Fruit fly (Drosophila melanogaster) whole organism, embryonic: ENCODE data around the gene scat.

Experiments used
- BtbVII ChIP-seq: fragments of 200-800 bp; sonication (Bioruptor generic); optimal IDR thresholded peaks from 3 replicates; lab custom pipeline; 2017; ENCODE audit warnings: missing biosample characterization, mild to moderate bottlenecking, missing genetic modification characterization
- CG10147 ChIP-seq: fragments of 200-800 bp; sonication (Bioruptor generic); optimal IDR thresholded peaks from 2 replicates; lab custom pipeline; 2019; ENCODE audit warnings: missing biosample characterization, mild to moderate bottlenecking, missing genetic modification characterization, moderate library complexity
- CG11695 ChIP-seq: fragments of 200-800 bp; sonication (Bioruptor generic); IDR thresholded peaks from 3 replicates; pipeline ENCODE4 v1.3.6; 2022; ENCODE audit warnings: missing biosample characterization, missing genetic modification characterization
- CG11696 ChIP-seq: fragments of 200-800 bp; sonication (Bioruptor generic); IDR thresholded peaks from 2 replicates; pipeline ENCODE4 v1.3.6; 2022; ENCODE audit warnings: missing biosample characterization, missing genetic modification characterization
- CG12299 ChIP-seq: fragments of 200-800 bp; sonication (Bioruptor generic); optimal IDR thresholded peaks from 2 replicates; lab custom pipeline; 2018; ENCODE audit warnings: missing biosample characterization, mild to moderate bottlenecking, missing genetic modification characterization
- CG13296 ChIP-seq: fragments of 200-800 bp; sonication (Bioruptor generic); optimal IDR thresholded peaks from 3 replicates; lab custom pipeline; 2018; ENCODE audit warnings: missing biosample characterization, mild to moderate bottlenecking, missing genetic modification characterization
- CG13424 ChIP-seq: fragments of 200-800 bp; sonication (Bioruptor generic); optimal IDR thresholded peaks from 2 replicates; lab custom pipeline; 2019; ENCODE audit warnings: missing biosample characterization, mild to moderate bottlenecking, missing genetic modification characterization, moderate library complexity
- CG15011 ChIP-seq: fragments of 200-800 bp; sonication (Bioruptor generic); optimal IDR thresholded peaks from 3 replicates; lab custom pipeline; 2018; ENCODE audit warnings: missing biosample characterization, mild to moderate bottlenecking, missing genetic modification characterization
- CG16779 ChIP-seq: fragments of 200-800 bp; sonication (Bioruptor generic); IDR thresholded peaks from 2 replicates; pipeline ENCODE4 v1.3.6; 2022; ENCODE audit warnings: missing biosample characterization, missing genetic modification characterization
- CG17328 ChIP-seq: fragments of 200-800 bp; sonication (Bioruptor generic); IDR thresholded peaks from 2 replicates; pipeline ENCODE4 v1.3.6; 2022; ENCODE audit warnings: missing biosample characterization, missing genetic modification characterization
- CG18262 ChIP-seq: fragments of 200-800 bp; optimal IDR thresholded peaks from 3 replicates; lab custom pipeline; 2019; ENCODE audit warnings: missing biosample characterization, mild to moderate bottlenecking, missing genetic modification characterization, moderate library complexity
- CG18764 ChIP-seq: fragments of 200-800 bp; sonication (Bioruptor generic); optimal IDR thresholded peaks from 3 replicates; lab custom pipeline; 2016; ENCODE audit warnings: missing biosample characterization, missing genetic modification characterization
- CG2199 ChIP-seq: fragments of 200-800 bp; sonication (Bioruptor generic); IDR thresholded peaks from 3 replicates; pipeline ENCODE4 v1.3.6; 2022; ENCODE audit warnings: missing biosample characterization, missing genetic modification characterization
- CG2678 ChIP-seq: fragments of 200-800 bp; sonication (Bioruptor generic); optimal IDR thresholded peaks from 3 replicates; lab custom pipeline; 2019; ENCODE audit warnings: missing biosample characterization, mild to moderate bottlenecking, missing genetic modification characterization, moderate library complexity
- CG31388 ChIP-seq: fragments of 200-800 bp; sonication (Bioruptor generic); optimal IDR thresholded peaks from 2 replicates; lab custom pipeline; 2016; ENCODE audit warnings: missing biosample characterization, missing genetic modification characterization
- CG32767 ChIP-seq: fragments of 200-800 bp; sonication (Bioruptor generic); IDR thresholded peaks from 2 replicates; pipeline ENCODE4 v1.3.6; 2022; ENCODE audit warnings: missing biosample characterization, missing genetic modification characterization
- CG6791 ChIP-seq: fragments of 200-800 bp; sonication (Bioruptor generic); IDR thresholded peaks from 3 replicates; pipeline ENCODE4 v1.3.6; 2022; ENCODE audit warnings: missing biosample characterization, missing genetic modification characterization; ENCODE audit not compliant: partially characterized antibody
- CG7745 ChIP-seq: fragments of 200-800 bp; sonication (Bioruptor generic); optimal IDR thresholded peaks from 2 replicates; lab custom pipeline; 2018; ENCODE audit warnings: missing biosample characterization, mild to moderate bottlenecking, missing genetic modification characterization, moderate library complexity
- CG8089 ChIP-seq: fragments of 200-800 bp; sonication (Bioruptor generic); optimal IDR thresholded peaks from 3 replicates; lab custom pipeline; 2016; ENCODE audit warnings: missing biosample characterization, missing genetic modification characterization
- CG9437 ChIP-seq: fragments of 200-800 bp; sonication (Bioruptor generic); optimal IDR thresholded peaks from 2 replicates; lab custom pipeline; 2018; ENCODE audit warnings: missing biosample characterization, mild to moderate bottlenecking, missing genetic modification characterization
- CG9817 ChIP-seq: fragments of 200-800 bp; sonication (Bioruptor generic); optimal IDR thresholded peaks from 2 replicates; lab custom pipeline; 2018; ENCODE audit warnings: missing biosample characterization, mild to moderate bottlenecking, missing genetic modification characterization, moderate library complexity
- Dad ChIP-seq: fragments of 200-800 bp; sonication (Bioruptor generic); optimal IDR thresholded peaks from 3 replicates; lab custom pipeline; 2016; ENCODE audit warnings: missing biosample characterization, missing genetic modification characterization
- Dfd ChIP-seq, 2 experiments: fragments of >200 bp; optimal IDR thresholded peaks; 2 replicates each; lab custom pipeline; 2017; ENCODE audit warnings: missing biosample characterization in 2 of 2, missing genetic modification characterization in 2 of 2
- Eip74EF ChIP-seq, 2 experiments: fragments of 200-800 bp in 1 of 2; fragments of >200 bp in 1 of 2; sonication (Bioruptor generic) in 1 of 2; optimal IDR thresholded peaks; 2 replicates each; lab custom pipeline; 2017 to 2019; ENCODE audit warnings: missing biosample characterization in 2 of 2, missing genetic modification characterization in 2 of 2, mild to moderate bottlenecking in 1 of 2, moderate library complexity in 1 of 2
- Ets65A ChIP-seq: fragments of 200-800 bp; sonication (Bioruptor generic); peaks from one replicate; lab custom pipeline; 2016; ENCODE audit warnings: missing biosample characterization, missing genetic modification characterization
- HLH54F ChIP-seq: fragments of 200-800 bp; sonication (Bioruptor generic); optimal IDR thresholded peaks from 3 replicates; lab custom pipeline; 2016; ENCODE audit warnings: missing biosample characterization, missing genetic modification characterization
- Mrtf ChIP-seq: fragments of 200-800 bp; sonication (Bioruptor generic); IDR thresholded peaks from 3 replicates; pipeline ENCODE4 v1.3.6; 2022; ENCODE audit warnings: missing biosample characterization, missing genetic modification characterization
- NK7.1 ChIP-seq: fragments of 200-800 bp; sonication (Bioruptor generic); optimal IDR thresholded peaks from 3 replicates; lab custom pipeline; 2016; ENCODE audit warnings: missing biosample characterization, missing genetic modification characterization
- Sry-β ChIP-seq: fragments of 200-800 bp; sonication (Bioruptor generic); optimal IDR thresholded peaks from 2 replicates; lab custom pipeline; 2018; ENCODE audit warnings: missing biosample characterization, mild to moderate bottlenecking, missing genetic modification characterization, moderate library complexity
- Taf1 ChIP-seq: fragments of 200-800 bp; sonication (Bioruptor generic); IDR thresholded peaks from 2 replicates; pipeline ENCODE4 v1.3.6; 2022; ENCODE audit warnings: missing biosample characterization, missing genetic modification characterization
- ac ChIP-seq: fragments of 200-800 bp; sonication (Bioruptor generic); optimal IDR thresholded peaks from 3 replicates; lab custom pipeline; 2017; ENCODE audit warnings: missing biosample characterization, mild to moderate bottlenecking, missing genetic modification characterization
- al ChIP-seq: fragments of 200-800 bp; sonication (Bioruptor generic); IDR thresholded peaks from 2 replicates; pipeline ENCODE4 v1.3.6; 2022; ENCODE audit warnings: missing biosample characterization, missing genetic modification characterization
- cas ChIP-seq: fragments of 200-800 bp; sonication (Bioruptor generic); IDR thresholded peaks from 2 replicates; pipeline ENCODE4 v1.3.6; 2022; ENCODE audit warnings: missing biosample characterization, missing genetic modification characterization
- caup ChIP-seq: fragments of 200-800 bp; sonication (Bioruptor generic); optimal IDR thresholded peaks from 3 replicates; lab custom pipeline; 2017; ENCODE audit warnings: missing biosample characterization, mild to moderate bottlenecking, missing genetic modification characterization, moderate library complexity; ENCODE audit not compliant: severe bottlenecking
- ci ChIP-seq: fragments of 200-800 bp; sonication (Bioruptor generic); IDR thresholded peaks from 3 replicates; pipeline ENCODE4 v1.3.6; 2022; ENCODE audit warnings: missing biosample characterization, missing genetic modification characterization
- en ChIP-seq: fragments of 200-800 bp; sonication (Bioruptor generic); optimal IDR thresholded peaks from 2 replicates; lab custom pipeline; 2016; ENCODE audit warnings: missing biosample characterization, missing genetic modification characterization
- fd102C ChIP-seq: fragments of 200-800 bp; sonication (Bioruptor generic); optimal IDR thresholded peaks from 2 replicates; lab custom pipeline; 2018; ENCODE audit warnings: missing biosample characterization, mild to moderate bottlenecking, missing genetic modification characterization, moderate library complexity
- gem ChIP-seq: fragments of 200-800 bp; sonication (Bioruptor generic); optimal IDR thresholded peaks from 2 replicates; lab custom pipeline; 2019; ENCODE audit warnings: missing biosample characterization, mild to moderate bottlenecking, missing genetic modification characterization, moderate library complexity
- grau ChIP-seq: fragments of 200-800 bp; optimal IDR thresholded peaks from 3 replicates; lab custom pipeline; 2019; ENCODE audit warnings: missing biosample characterization, mild to moderate bottlenecking, missing genetic modification characterization, moderate library complexity
- gsb ChIP-seq: fragments of 200-800 bp; sonication (Bioruptor generic); IDR thresholded peaks from 2 replicates; pipeline ENCODE4 v1.3.6; 2022; ENCODE audit warnings: missing biosample characterization, missing genetic modification characterization
- gsb-n ChIP-seq: fragments of 200-800 bp; sonication (Bioruptor generic); optimal IDR thresholded peaks from 3 replicates; lab custom pipeline; 2018; ENCODE audit warnings: missing biosample characterization, mild to moderate bottlenecking, missing genetic modification characterization
- h ChIP-seq: fragments of >200 bp; optimal IDR thresholded peaks from 2 replicates; lab custom pipeline; 2017
- kah ChIP-seq: fragments of 200-800 bp; sonication (Bioruptor generic); optimal IDR thresholded peaks from 2 replicates; lab custom pipeline; 2018; ENCODE audit warnings: missing biosample characterization, mild to moderate bottlenecking, missing genetic modification characterization
- kni ChIP-seq: fragments of 200-800 bp; sonication (Bioruptor generic); optimal IDR thresholded peaks from 3 replicates; lab custom pipeline; 2017; ENCODE audit warnings: mild to moderate bottlenecking, missing biosample characterization, missing genetic modification reagents, missing genetic modification characterization
- lbe ChIP-seq: fragments of 200-800 bp; sonication (Bioruptor generic); optimal IDR thresholded peaks from 2 replicates; lab custom pipeline; 2016; ENCODE audit warnings: missing biosample characterization, mild to moderate bottlenecking, missing genetic modification characterization
- pho ChIP-seq: fragments of 200-800 bp; sonication (Bioruptor generic); optimal IDR thresholded peaks from 2 replicates; lab custom pipeline; 2016; ENCODE audit warnings: missing biosample characterization, missing genetic modification characterization
- pros ChIP-seq: fragments of 200-800 bp; sonication (Bioruptor generic); optimal IDR thresholded peaks from 3 replicates; lab custom pipeline; 2019; ENCODE audit warnings: missing biosample characterization, mild to moderate bottlenecking, missing genetic modification characterization, moderate library complexity
- ro ChIP-seq: fragments of 200-800 bp; sonication (Bioruptor generic); IDR thresholded peaks from 2 replicates; pipeline ENCODE4 v1.3.6; 2022; ENCODE audit warnings: missing biosample characterization, missing genetic modification characterization
- stc ChIP-seq: fragments of 200-800 bp; sonication (Bioruptor generic); IDR thresholded peaks from 2 replicates; pipeline ENCODE4 v1.3.6; 2022; ENCODE audit warnings: missing biosample characterization, missing genetic modification characterization
- trh ChIP-seq: fragments of 200-800 bp; sonication (Bioruptor generic); optimal IDR thresholded peaks from 2 replicates; lab custom pipeline; 2016; ENCODE audit warnings: missing biosample characterization, missing genetic modification characterization
- z ChIP-seq: fragments of 200-800 bp; sonication (Bioruptor generic); IDR thresholded peaks from 3 replicates; pipeline ENCODE4 v1.3.6; 2022; ENCODE audit warnings: missing biosample characterization, missing genetic modification characterization

Gene scat

DNA sequence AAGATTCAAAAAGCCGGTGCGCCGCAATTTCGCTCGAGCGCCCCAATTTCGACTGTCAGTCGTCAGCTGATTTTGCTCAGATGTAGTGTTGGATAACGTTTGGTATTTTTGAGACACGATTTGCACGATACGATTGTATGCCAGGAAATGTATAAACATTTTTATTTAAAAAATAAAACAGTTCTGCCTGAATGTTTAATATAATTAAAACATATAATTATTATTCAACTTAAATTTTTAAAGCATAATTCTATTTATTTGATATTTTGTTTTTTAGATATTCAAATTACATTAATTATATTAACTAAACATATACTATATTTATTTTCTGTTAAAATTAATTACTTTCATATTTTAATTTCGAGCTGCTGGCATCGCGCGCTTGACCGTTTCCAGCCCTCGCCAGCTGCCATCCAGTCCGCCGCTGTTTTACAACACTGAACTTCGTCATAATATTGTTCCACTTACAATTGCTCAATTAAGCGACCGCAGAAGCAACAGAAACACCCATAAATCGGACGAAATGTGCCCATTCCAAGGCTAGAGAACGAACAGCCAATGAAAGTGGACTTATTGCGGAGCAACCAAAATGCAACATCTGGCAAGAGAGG lies at the start of gene scat, which contains the start of gene FucTB (continued):
- TF ChIP-seq fd102C: no peak
- peak; percentile 70 for TF ChIP-seq Taf1 (GFP tag; lab: Robert Waterston, UW)
- TF ChIP-seq pho (GFP tag; lab: Kevin White, UChicago): peak; percentile 72
- no peak for TF ChIP-seq CG7745 (tag; lab: Kevin White, UChicago)
- peak; percentile 78 for TF ChIP-seq caup
- peak; percentile 86 for TF ChIP-seq CG11695 (GFP tag; lab: Robert Waterston, UW)
- peak; percentile 69 for TF ChIP-seq CG31388 (GFP tag; lab: Kevin White, UChicago)
- peak; percentile 87 for TF ChIP-seq stc (GFP tag; lab: Robert Waterston, UW)
- TF ChIP-seq kni (GFP tag; lab: Kevin White, UChicago): peak; percentile 16
- 0 out of 3 replicates have a peak, but pooled peaks have one; percentile 25 for TF ChIP-seq z (GFP tag; lab: Robert Waterston, UW)
- peak; percentile 94 for TF ChIP-seq CG9817
- peak; percentile 83 for TF ChIP-seq trh (GFP tag; lab: Kevin White, UChicago)
- peak; percentile 89 for TF ChIP-seq CG10147 (GFP tag; lab: Kevin White, UChicago)
- TF ChIP-seq CG18764: peak; percentile 98
- TF ChIP-seq en (GFP tag; lab: Kevin White, UChicago): no peak
- TF ChIP-seq CG2678: peak; percentile 93
- TF ChIP-seq CG18262 (tag; lab: Kevin White, UChicago): peak; percentile 94
- peak; percentile 57 for TF ChIP-seq CG15011 (GFP tag; lab: Kevin White, UChicago)
- TF ChIP-seq BtbVII (GFP tag; lab: Kevin White, UChicago): peak; percentile 77
- no peak for TF ChIP-seq CG6791 (GFP tag; lab: Robert Waterston, UW)
- peak; percentile 89 for TF ChIP-seq al (GFP tag; lab: Robert Waterston, UW)
- peak; percentile 73 for TF ChIP-seq gsb
- TF ChIP-seq gsb-n: peak; percentile 91
- peak; percentile 98 for TF ChIP-seq gem
- TF ChIP-seq CG11696 (GFP tag; lab: Robert Waterston, UW): peak; percentile 67; the same call in 1 of the 2 replicates
- TF ChIP-seq CG12299 (tag; lab: Kevin White, UChicago): peak; percentile 71
- TF ChIP-seq ci: peak; percentile 85
- TF ChIP-seq pros (GFP tag; lab: Kevin White, UChicago): no peak
- TF ChIP-seq Dad (GFP tag; lab: Kevin White, UChicago): peak; percentile 62
- TF ChIP-seq NK7.1 (GFP tag; lab: Kevin White, UChicago): no peak
- TF ChIP-seq CG16779 (GFP tag; lab: Robert Waterston, UW): no peak
- no peak for TF ChIP-seq Dfd (GFP tag; optimal IDR thresholded peaks at IDR 0.05; lab: Kevin White, UChicago)
- TF ChIP-seq grau (tag; lab: Kevin White, UChicago): peak; percentile 94
- TF ChIP-seq ac (GFP tag; lab: Kevin White, UChicago): peak; percentile 20
- peak; percentile 77 for TF ChIP-seq ro (GFP tag; lab: Robert Waterston, UW)
- no peak for TF ChIP-seq Eip74EF (GFP tag; optimal IDR thresholded peaks at IDR 0.05; lab: Kevin White, UChicago)
- no peak for TF ChIP-seq Sry-β (GFP tag; lab: Kevin White, UChicago)
- peak; percentile 92 for TF ChIP-seq Mrtf (GFP tag; lab: Robert Waterston, UW)
- peak; percentile 77 for TF ChIP-seq HLH54F (GFP tag; lab: Kevin White, UChicago)
- TF ChIP-seq h: no peak
- peak; percentile 84; the same call in 1 of the 2 replicates for TF ChIP-seq CG32767 (GFP tag; lab: Robert Waterston, UW)
- TF ChIP-seq CG13424 (tag; lab: Kevin White, UChicago): peak; percentile 97
- TF ChIP-seq CG17328 (GFP tag; lab: Robert Waterston, UW): peak; percentile 86
- TF ChIP-seq kah (GFP tag; lab: Kevin White, UChicago): peak; percentile 50
- peak; percentile 99 for TF ChIP-seq Ets65A (GFP tag; lab: Kevin White, UChicago)
- peak; percentile 87 for TF ChIP-seq lbe
- TF ChIP-seq cas (GFP tag; lab: Robert Waterston, UW): peak; percentile 62
- peak; percentile 15 for TF ChIP-seq CG8089
- TF ChIP-seq CG9437: peak; percentile 83
- TF ChIP-seq CG2199: no peak
- TF ChIP-seq CG13296: peak; percentile 83
